Fruit fly (Drosophila melanogaster): ENCODE results near the gene CG34282.

DNA sequence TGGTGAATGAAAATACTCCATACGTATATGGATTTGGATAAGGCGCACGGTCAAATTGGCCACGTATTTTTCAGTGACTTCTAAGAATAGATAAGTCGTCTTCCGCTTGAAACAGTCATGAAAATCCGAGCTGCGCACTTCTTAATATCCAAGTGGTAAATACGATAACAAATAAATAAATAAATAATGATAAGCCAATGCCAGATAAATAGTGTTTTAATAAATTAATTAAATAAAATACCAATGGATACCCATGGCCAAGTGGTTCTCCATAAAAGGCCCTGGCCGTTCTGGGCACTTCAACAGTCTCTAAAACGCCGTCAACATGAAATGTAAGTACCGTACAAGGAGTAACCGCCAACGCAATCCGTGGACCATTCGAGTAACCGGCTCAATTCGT, 37.3 kb downstream of the CG34282 start, which contains the start of gene CG14302:
- TF ChIP-seq CG8478 (optimal IDR thresholded peaks at IDR 0.05) (no peak), CTCF (optimal IDR thresholded peaks at IDR 0.05) (no peak)

Measured in S2 (cell line).